Worm (Caenorhabditis elegans) whole organism, young adult: ENCODE results near the gene C28G1.2.

Experiments
- C06A6.2 ChIP-seq: fragments of 200-800 bp; sonication (Bioruptor generic); conservative IDR thresholded peaks from 2 replicates; pipeline ENCODE4 v1.3.6; 2022; ENCODE audit warnings: missing genetic modification characterization, missing compliant biosample characterization
- C17E4.6 ChIP-seq: fragments of 200-800 bp; sonication (Bioruptor generic); IDR thresholded peaks from 2 replicates; pipeline ENCODE4 v1.3.6; 2022; ENCODE audit warnings: missing genetic modification reagents, missing genetic modification characterization, missing compliant biosample characterization
- F52B5.7 ChIP-seq: sonication (generic microtip); optimal IDR thresholded peaks from 2 replicates; lab custom pipeline; 2016; ENCODE audit warnings: mild to moderate bottlenecking, missing genetic modification characterization, missing compliant biosample characterization
- F55B11.4 ChIP-seq: sonication (generic microtip); optimal IDR thresholded peaks from 2 replicates; lab custom pipeline; 2016; ENCODE audit warnings: missing compliant biosample characterization, missing genetic modification characterization, borderline replicate concordance; ENCODE audit not compliant: insufficient read depth
- F57A8.1 ChIP-seq: fragments of 200-800 bp; sonication (Bioruptor generic); optimal IDR thresholded peaks from 2 replicates; lab custom pipeline; 2018; ENCODE audit warnings: mild to moderate bottlenecking, missing genetic modification characterization, moderate library complexity, missing compliant biosample characterization
- aptf-2 ChIP-seq: fragments of 200-800 bp; sonication (Bioruptor generic); conservative IDR thresholded peaks from 2 replicates; pipeline ENCODE4 v1.3.6; 2022; ENCODE audit warnings: missing genetic modification reagents, missing genetic modification characterization, missing compliant biosample characterization
- athp-1 ChIP-seq: sonication (generic microtip); optimal IDR thresholded peaks from 2 replicates; lab custom pipeline; 2017; ENCODE audit warnings: mild to moderate bottlenecking, missing genetic modification characterization, missing compliant biosample characterization
- attf-3 ChIP-seq: fragments of 200-800 bp; sonication (Bioruptor generic); conservative IDR thresholded peaks from 2 replicates; pipeline ENCODE4 v1.3.6; 2022; ENCODE audit warnings: missing genetic modification reagents, missing genetic modification characterization, missing compliant biosample characterization
- attf-5 ChIP-seq: fragments of 200-800 bp; sonication (Bioruptor generic); optimal IDR thresholded peaks from 2 replicates; lab custom pipeline; 2018; ENCODE audit warnings: mild to moderate bottlenecking, missing genetic modification characterization, missing compliant biosample characterization
- bed-2 ChIP-seq: fragments of 200-800 bp; sonication (Bioruptor generic); IDR thresholded peaks from 2 replicates; pipeline ENCODE4 v1.3.6; 2022; ENCODE audit warnings: missing genetic modification reagents, missing genetic modification characterization, missing compliant biosample characterization
- ccch-3 ChIP-seq: fragments of 200-800 bp; sonication (Bioruptor generic); optimal IDR thresholded peaks from 2 replicates; lab custom pipeline; 2018; ENCODE audit warnings: mild to moderate bottlenecking, missing genetic modification characterization, missing compliant biosample characterization
- ceh-100 ChIP-seq: fragments of 200-800 bp; sonication (Bioruptor generic); IDR thresholded peaks from 2 replicates; pipeline ENCODE4 v1.3.6; 2022; ENCODE audit warnings: missing genetic modification reagents, missing genetic modification characterization, missing compliant biosample characterization
- ceh-58 ChIP-seq: fragments of 200-800 bp; sonication (Bioruptor generic); IDR thresholded peaks from 2 replicates; pipeline ENCODE4 v1.3.6; 2022; ENCODE audit warnings: missing genetic modification characterization, missing compliant biosample characterization
- ceh-79 ChIP-seq: sonication (generic microtip); optimal IDR thresholded peaks from 2 replicates; lab custom pipeline; 2017; ENCODE audit warnings: mild to moderate bottlenecking, missing genetic modification characterization, missing compliant biosample characterization
- chd-7 ChIP-seq: sonication (generic microtip); optimal IDR thresholded peaks from 2 replicates; lab custom pipeline; 2016; ENCODE audit warnings: mild to moderate bottlenecking, missing genetic modification characterization, moderate library complexity, missing compliant biosample characterization
- dox-1 ChIP-seq: fragments of 200-800 bp; sonication (Bioruptor generic); IDR thresholded peaks from 2 replicates; pipeline ENCODE4 v1.3.6; 2022; ENCODE audit warnings: missing genetic modification reagents, missing genetic modification characterization, missing compliant biosample characterization
- dpl-1 ChIP-seq: fragments of 150-350 bp; optimal IDR thresholded peaks from 2 replicates; lab custom pipeline; 2014; ENCODE audit warnings: missing biosample characterization, missing genetic modification reagents, missing genetic modification characterization
- egl-18 ChIP-seq: fragments of 200-800 bp; sonication (Bioruptor generic); IDR thresholded peaks from 2 replicates; pipeline ENCODE4 v1.3.6; 2022; ENCODE audit warnings: missing genetic modification reagents, missing genetic modification characterization, missing compliant biosample characterization
- egl-44 ChIP-seq: fragments of 200-800 bp; sonication (Bioruptor generic); IDR thresholded peaks from 2 replicates; pipeline ENCODE4 v1.3.6; 2022; ENCODE audit warnings: missing genetic modification reagents, missing genetic modification characterization, missing compliant biosample characterization
- egrh-3 ChIP-seq: fragments of 200-800 bp; sonication (Bioruptor generic); IDR thresholded peaks from 2 replicates; pipeline ENCODE4 v1.3.6; 2022; ENCODE audit warnings: missing genetic modification reagents, missing genetic modification characterization, missing compliant biosample characterization
- ets-4 ChIP-seq: fragments of 200-800 bp; sonication (Bioruptor generic); optimal IDR thresholded peaks from 2 replicates; lab custom pipeline; 2018; ENCODE audit warnings: mild to moderate bottlenecking, missing genetic modification characterization, missing compliant biosample characterization
- gei-17 ChIP-seq: fragments of 200-800 bp; sonication (Bioruptor generic); optimal IDR thresholded peaks from 2 replicates; lab custom pipeline; 2018; ENCODE audit warnings: mild to moderate bottlenecking, missing genetic modification characterization, missing compliant biosample characterization
- him-1 ChIP-seq: sonication (generic microtip); optimal IDR thresholded peaks from 2 replicates; lab custom pipeline; 2016; ENCODE audit warnings: missing genotype, missing genetic modification reagents, missing genetic modification characterization, missing compliant biosample characterization
- hlh-26 ChIP-seq: fragments of 200-800 bp; sonication (Bioruptor generic); conservative IDR thresholded peaks from 2 replicates; pipeline ENCODE4 v1.3.6; 2022; ENCODE audit warnings: missing genetic modification reagents, missing genetic modification characterization, missing compliant biosample characterization
- hmg-1.2 ChIP-seq: fragments of 200-800 bp; sonication (Bioruptor generic); IDR thresholded peaks from 2 replicates; pipeline ENCODE4 v1.3.6; 2022; ENCODE audit warnings: missing genetic modification reagents, missing genetic modification characterization, missing compliant biosample characterization
- hrde-1 ChIP-seq: sonication (generic microtip); optimal IDR thresholded peaks from 2 replicates; lab custom pipeline; 2016; ENCODE audit warnings: missing genetic modification characterization, mild to moderate bottlenecking, missing compliant biosample characterization, moderate library complexity, missing genotype, missing genetic modification reagents, borderline replicate concordance
- lag-1 ChIP-seq: fragments of 200-800 bp; sonication (Bioruptor generic); IDR thresholded peaks from 2 replicates; pipeline ENCODE4 v1.3.6; 2022; ENCODE audit warnings: missing genetic modification reagents, missing genetic modification characterization, missing compliant biosample characterization
- let-526 ChIP-seq: fragments of 200-800 bp; sonication (Bioruptor generic); IDR thresholded peaks from 2 replicates; pipeline ENCODE4 v1.3.6; 2022; ENCODE audit warnings: missing genetic modification reagents, missing genetic modification characterization, missing compliant biosample characterization
- let-607 ChIP-seq, 2 experiments: fragments of 200-800 bp in 1 of 2; sonication (Bioruptor generic) in 1 of 2; sonication (generic microtip) in 1 of 2; optimal IDR thresholded peaks; 2 replicates each; lab custom pipeline; 2016 to 2018; ENCODE audit warnings: mild to moderate bottlenecking in 2 of 2, missing compliant biosample characterization in 2 of 2, missing genetic modification characterization in 2 of 2, moderate library complexity in 2 of 2, missing genotype in 1 of 2
- lin-35 ChIP-seq, 3 experiments: fragments of 150-350 bp in 2 of 3; sonication (generic microtip) in 1 of 3; optimal IDR thresholded peaks; 2 replicates each; lab custom pipeline; 2014 to 2018; ENCODE audit warnings: missing biosample characterization in 3 of 3, missing genetic modification characterization in 3 of 3, missing genetic modification reagents in 3 of 3
- lir-1 ChIP-seq: fragments of 200-800 bp; sonication (Bioruptor generic); conservative IDR thresholded peaks from 2 replicates; pipeline ENCODE4 v1.3.6; 2022; ENCODE audit warnings: missing genetic modification reagents, missing genetic modification characterization, missing compliant biosample characterization
- lsy-27 ChIP-seq: sonication (generic microtip); optimal IDR thresholded peaks from 2 replicates; lab custom pipeline; 2017; ENCODE audit warnings: missing genetic modification characterization, mild to moderate bottlenecking, missing compliant biosample characterization, antibody characterized with exemption, missing genotype, borderline replicate concordance; ENCODE audit not compliant: insufficient read depth
- madf-8 ChIP-seq: fragments of 200-800 bp; sonication (Bioruptor generic); conservative IDR thresholded peaks from 2 replicates; pipeline ENCODE4 v1.3.6; 2022; ENCODE audit warnings: missing genetic modification reagents, missing genetic modification characterization, missing compliant biosample characterization
- mcd-1 ChIP-seq: fragments of 200-800 bp; sonication (Bioruptor generic); IDR thresholded peaks from 2 replicates; pipeline ENCODE4 v1.3.6; 2022; ENCODE audit warnings: missing genetic modification reagents, missing genetic modification characterization, missing compliant biosample characterization
- mel-28 ChIP-seq: sonication (generic microtip); optimal IDR thresholded peaks from 2 replicates; lab custom pipeline; 2016; ENCODE audit warnings: borderline replicate concordance, mild to moderate bottlenecking, missing genetic modification characterization, missing compliant biosample characterization
- nfyb-1 ChIP-seq: fragments of 200-800 bp; sonication (Bioruptor generic); IDR thresholded peaks from 2 replicates; pipeline ENCODE4 v1.3.6; 2022; ENCODE audit warnings: missing genetic modification reagents, missing genetic modification characterization, missing compliant biosample characterization
- nhr-179 ChIP-seq: sonication (generic microtip); optimal IDR thresholded peaks from 2 replicates; lab custom pipeline; 2016; ENCODE audit warnings: mild to moderate bottlenecking, missing genetic modification characterization, missing compliant biosample characterization
- rpc-1 ChIP-seq, 2 experiments: fragments of 150-350 bp in 1 of 2; sonication (generic microtip) in 1 of 2; optimal IDR thresholded peaks; 2 replicates each; lab custom pipeline; 2014 to 2018; ENCODE audit warnings: missing biosample characterization in 1 of 2, missing genetic modification characterization in 1 of 2, missing genetic modification reagents in 1 of 2, missing genotype in 1 of 2
- snpc-3.4 ChIP-seq: sonication (generic microtip); optimal IDR thresholded peaks from 2 replicates; lab custom pipeline; 2017; ENCODE audit warnings: missing genetic modification characterization, mild to moderate bottlenecking, missing compliant biosample characterization, antibody characterized with exemption, moderate library complexity, missing genotype, missing genetic modification reagents
- snpc-4 ChIP-seq, 5 experiments: fragments of 150-350 bp in 1 of 5; sonication (generic microtip) in 4 of 5; optimal IDR thresholded peaks; 2 replicates each; lab custom pipeline; 2014 to 2018; ENCODE audit warnings: missing genetic modification characterization in 5 of 5, missing biosample characterization in 3 of 5, antibody characterized with exemption in 2 of 5, mild to moderate bottlenecking in 2 of 5, missing compliant biosample characterization in 2 of 5, missing genotype in 2 of 5, moderate library complexity in 2 of 5, missing genetic modification reagents in 1 of 5
- tbp1 ChIP-seq: fragments of 200-800 bp; sonication (Bioruptor generic); optimal IDR thresholded peaks from 2 replicates; lab custom pipeline; 2018; ENCODE audit warnings: mild to moderate bottlenecking, missing genetic modification characterization, missing compliant biosample characterization
- tlf-1 ChIP-seq: fragments of 200-800 bp; sonication (Bioruptor generic); optimal IDR thresholded peaks from 2 replicates; lab custom pipeline; 2018; ENCODE audit warnings: mild to moderate bottlenecking, missing genetic modification characterization, missing compliant biosample characterization
- unc-130 ChIP-seq: sonication (generic microtip); optimal IDR thresholded peaks from 2 replicates; lab custom pipeline; 2016; ENCODE audit warnings: missing genetic modification reagents, missing genetic modification characterization, missing compliant biosample characterization
- zim-3 ChIP-seq: sonication (generic microtip); optimal IDR thresholded peaks from 2 replicates; lab custom pipeline; 2017; ENCODE audit warnings: mild to moderate bottlenecking, missing genetic modification characterization, moderate library complexity, missing compliant biosample characterization
- ztf-25 ChIP-seq: fragments of 200-800 bp; sonication (Bioruptor generic); IDR thresholded peaks from 2 replicates; pipeline ENCODE4 v1.3.6; 2022; ENCODE audit warnings: missing genetic modification reagents, missing genetic modification characterization, missing compliant biosample characterization
- ztf-26 ChIP-seq: sonication (generic microtip); optimal IDR thresholded peaks from 2 replicates; lab custom pipeline; 2017; ENCODE audit warnings: missing genetic modification characterization, missing compliant biosample characterization

Gene C28G1.2

ce11 chrX:8810908-8811307 is 24.9 kb upstream of the C28G1.2 start, which contains the start of gene R04E5.9 (continued):
- no peak for TF ChIP-seq lsy-27
- peak in 1 of 3 experiments; percentile 63 for TF ChIP-seq lin-35 (GFP tag; optimal IDR thresholded peaks at IDR 0.05; lab: Kevin White, UChicago)
- TF ChIP-seq attf-5 (GFP tag; lab: Kevin White, UChicago) = peak; percentile 93
- no peak for TF ChIP-seq snpc-3.4 (tag; lab: Kevin White, UChicago)
- 0 out of 2 replicates have a peak, but pooled peaks have one; percentile 42 for TF ChIP-seq C06A6.2
- peak; percentile 84 for TF ChIP-seq hmg-1.2
- TF ChIP-seq let-607 (tag; optimal IDR thresholded peaks at IDR 0.05; lab: Kevin White, UChicago) = peak; percentile 89 to 92
- TF ChIP-seq egrh-3 (GFP tag; lab: Robert Waterston, UW) = peak; percentile 40; the same call in 1 of the 2 replicates
- TF ChIP-seq rpc-1 (optimal IDR thresholded peaks at IDR 0.05; lab: Kevin White, UChicago) = no peak
- TF ChIP-seq rpc-1 (tag; optimal IDR thresholded peaks at IDR 0.05; lab: Kevin White, UChicago) = no peak
- TF ChIP-seq aptf-2 = no peak
- TF ChIP-seq ceh-79 (tag; lab: Kevin White, UChicago) = no peak
- peak; percentile 51 for TF ChIP-seq gei-17 (GFP tag; lab: Kevin White, UChicago)
- peak; percentile 91 for TF ChIP-seq ets-4 (GFP tag; lab: Kevin White, UChicago)
- TF ChIP-seq snpc-4 (GFP tag; optimal IDR thresholded peaks at IDR 0.05; lab: Kevin White, UChicago) = peak; percentile 35
- TF ChIP-seq snpc-4 (tag; optimal IDR thresholded peaks at IDR 0.05; lab: Kevin White, UChicago) = peak; percentile 17 to 72 (median 60)
- 0 out of 2 replicates have a peak, but pooled peaks have one; percentile 48 for TF ChIP-seq hlh-26 (GFP tag; lab: Robert Waterston, UW)
- TF ChIP-seq ceh-58 (GFP tag; lab: Robert Waterston, UW) = no peak
- TF ChIP-seq mel-28 (tag; lab: Kevin White, UChicago) = peak; percentile 17
- peak; percentile 91 for TF ChIP-seq dox-1
- no peak for TF ChIP-seq F57A8.1
- TF ChIP-seq F55B11.4 = no peak
- no peak for TF ChIP-seq egl-18 (GFP tag; lab: Robert Waterston, UW)
- peak; percentile 61 for TF ChIP-seq mcd-1 (GFP tag; lab: Robert Waterston, UW)
- TF ChIP-seq tlf-1 = peak; percentile 34
- peak; percentile 17 for TF ChIP-seq nhr-179 (tag; lab: Kevin White, UChicago)
- TF ChIP-seq nfyb-1 (GFP tag; lab: Robert Waterston, UW) = peak; percentile 60; the same call in 1 of the 2 replicates
- TF ChIP-seq let-526 = 0 out of 2 replicates have a peak, but pooled peaks have one; percentile 36
- peak; percentile 69 for TF ChIP-seq ztf-26 (tag; lab: Kevin White, UChicago)
- TF ChIP-seq C17E4.6 = no peak
- TF ChIP-seq bed-2 = no peak
- TF ChIP-seq zim-3 (tag; lab: Kevin White, UChicago) = no peak
- TF ChIP-seq athp-1 (tag; lab: Kevin White, UChicago) = peak; percentile 45
- no peak for TF ChIP-seq unc-130
- peak; percentile 68 for TF ChIP-seq tbp1 (GFP tag; lab: Kevin White, UChicago)
- TF ChIP-seq chd-7 (tag; lab: Kevin White, UChicago) = peak; percentile 80
- TF ChIP-seq dpl-1 = no peak
- no peak for TF ChIP-seq hrde-1
- peak; percentile 61; the same call in 1 of the 2 replicates for TF ChIP-seq egl-44 (GFP tag; lab: Robert Waterston, UW)
- TF ChIP-seq ccch-3 (GFP tag; lab: Kevin White, UChicago) = no peak
- TF ChIP-seq ceh-100 (GFP tag; lab: Robert Waterston, UW) = no peak
- TF ChIP-seq madf-8 (GFP tag; lab: Robert Waterston, UW) = no peak
- TF ChIP-seq lag-1 (GFP tag; lab: Robert Waterston, UW) = no peak
- TF ChIP-seq F52B5.7 = peak; percentile 7
- no peak for TF ChIP-seq ztf-25 (GFP tag; lab: Robert Waterston, UW)
- peak; percentile 65; the same call in 1 of the 2 replicates for TF ChIP-seq lir-1
- TF ChIP-seq attf-3 (GFP tag; lab: Robert Waterston, UW) = no peak
- TF ChIP-seq him-1 (tag; lab: Kevin White, UChicago) = no peak
